Fruit fly (Drosophila melanogaster): ENCODE results near the gene Elp4.
A peak's percentile ranks its signal among the peaks of the same experiment; 100 is the strongest.

Gene Elp4

DNA sequence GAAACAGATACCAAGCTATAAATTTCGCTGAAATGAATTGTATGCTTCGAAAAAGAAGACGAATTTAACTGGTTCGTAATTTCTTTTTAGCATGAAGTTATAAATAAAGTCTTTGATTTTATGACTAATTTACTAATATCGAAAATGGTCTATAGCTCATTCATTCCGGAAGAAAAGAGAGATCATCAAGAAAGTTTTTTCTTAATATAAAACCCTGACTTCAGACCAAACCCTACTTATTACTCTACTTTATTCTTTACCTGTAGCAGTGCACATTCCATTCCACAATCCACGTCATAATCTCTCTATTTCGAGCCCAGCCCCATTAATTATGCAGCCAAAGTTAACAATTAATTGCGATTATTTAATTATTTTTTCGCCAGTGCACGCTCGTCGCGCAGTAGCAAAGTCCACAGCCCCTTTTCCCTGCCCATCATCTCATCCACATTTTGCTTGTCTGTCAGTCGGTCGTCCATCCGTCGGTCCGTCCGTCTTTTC is 30.0 kb upstream of the Elp4 start:
- TF ChIP-seq Hnf4 (GFP tag; optimal IDR thresholded peaks at IDR 0.05) (no peak), fru (GFP tag; optimal IDR thresholded peaks at IDR 0.05) (no peak), Sp1 (GFP tag; optimal IDR thresholded peaks at IDR 0.05) (no peak), N (GFP tag; optimal IDR thresholded peaks at IDR 0.05) (no peak)

DNA sequence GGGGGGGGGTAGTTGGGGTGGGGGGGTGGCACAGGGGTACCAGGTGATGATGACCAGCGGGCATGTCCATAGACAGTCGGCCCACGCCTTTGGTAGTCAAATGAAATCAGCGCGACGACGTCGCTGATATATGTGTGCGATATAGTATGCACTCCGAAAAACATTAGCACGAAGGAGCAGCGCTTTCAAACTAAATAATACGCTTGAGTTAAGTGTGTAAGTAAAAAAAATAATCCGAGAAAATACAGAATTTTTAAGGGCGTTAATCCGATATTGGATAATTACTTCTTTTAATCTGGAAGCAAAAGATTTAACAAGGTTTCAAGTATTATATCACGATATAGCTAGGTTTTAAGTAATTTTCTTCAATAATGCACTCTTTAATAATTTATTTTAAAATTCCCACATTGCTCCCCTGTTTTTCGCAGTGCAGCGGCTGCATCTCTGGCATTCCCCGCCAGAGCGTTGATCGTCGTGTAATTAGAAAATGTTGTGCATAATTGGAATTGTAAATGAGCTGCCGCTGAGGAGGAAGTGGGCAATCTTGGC is 29.1 kb upstream of the Elp4 start:
- TF ChIP-seq OdsH (GFP tag; optimal IDR thresholded peaks at IDR 0.05) (no peak), psq (GFP tag; optimal IDR thresholded peaks at IDR 0.05) (no peak), Myc (optimal IDR thresholded peaks at IDR 0.05) (no peak), tai (GFP tag; optimal IDR thresholded peaks at IDR 0.05) (no peak), GATAd (GFP tag; optimal IDR thresholded peaks at IDR 0.05) (no peak), Hr78 (GFP tag; optimal IDR thresholded peaks at IDR 0.05) (no peak), lola (GFP tag; optimal IDR thresholded peaks at IDR 0.05) (no peak), Sp1 (GFP tag; optimal IDR thresholded peaks at IDR 0.05) (no peak), fru (GFP tag; optimal IDR thresholded peaks at IDR 0.05) (no peak), Dif (GFP tag; optimal IDR thresholded peaks at IDR 0.05; ENCODE audit: partially characterized antibody) (no peak), usp (GFP tag; optimal IDR thresholded peaks at IDR 0.05) (no peak), h (GFP tag; optimal IDR thresholded peaks at IDR 0.05) (no peak), woc (GFP tag; optimal IDR thresholded peaks at IDR 0.05) (no peak), Rel (GFP tag; optimal IDR thresholded peaks at IDR 0.05) (no peak), Rel (tag; optimal IDR thresholded peaks at IDR 0.05) (no peak)

DNA sequence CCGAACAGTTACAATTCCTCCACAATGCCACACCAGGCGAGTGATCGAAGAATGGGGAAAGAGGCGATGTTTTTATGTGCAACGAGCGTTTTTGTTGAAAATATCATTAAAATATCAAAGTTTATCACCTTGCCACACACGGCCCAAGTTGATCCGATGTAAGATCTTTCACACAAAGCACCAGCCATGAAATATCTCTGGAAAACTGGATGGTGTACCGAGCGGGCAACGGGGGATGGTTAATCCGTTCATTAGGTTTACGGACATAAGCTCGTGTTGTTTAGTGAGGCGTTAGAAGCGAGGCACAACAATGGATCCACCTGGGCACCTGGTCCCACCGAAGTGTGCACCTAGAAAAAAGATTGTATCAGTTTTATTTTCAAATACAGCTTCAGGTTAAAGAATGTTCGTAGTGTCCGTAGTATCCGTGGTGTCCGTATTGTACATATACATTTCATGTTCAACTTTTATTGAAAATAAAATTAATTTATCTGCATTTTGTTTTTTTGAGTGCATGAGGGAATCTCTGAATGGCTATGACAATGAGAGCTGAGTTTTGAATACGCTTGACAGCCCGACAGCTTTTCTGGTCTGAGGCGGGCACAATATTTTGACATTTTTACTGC is 27.4 kb upstream of the Elp4 start:
- TF ChIP-seq h (GFP tag; optimal IDR thresholded peaks at IDR 0.05): peak; percentile 15
- TF ChIP-seq rgr (GFP tag; optimal IDR thresholded peaks at IDR 0.05): peak; percentile 13
- TF ChIP-seq Hnf4 (GFP tag; optimal IDR thresholded peaks at IDR 0.05): no peak
- no peak for TF ChIP-seq tai (GFP tag; optimal IDR thresholded peaks at IDR 0.05)
- TF ChIP-seq sv (GFP tag; optimal IDR thresholded peaks at IDR 0.05): peak; percentile 5

DNA sequence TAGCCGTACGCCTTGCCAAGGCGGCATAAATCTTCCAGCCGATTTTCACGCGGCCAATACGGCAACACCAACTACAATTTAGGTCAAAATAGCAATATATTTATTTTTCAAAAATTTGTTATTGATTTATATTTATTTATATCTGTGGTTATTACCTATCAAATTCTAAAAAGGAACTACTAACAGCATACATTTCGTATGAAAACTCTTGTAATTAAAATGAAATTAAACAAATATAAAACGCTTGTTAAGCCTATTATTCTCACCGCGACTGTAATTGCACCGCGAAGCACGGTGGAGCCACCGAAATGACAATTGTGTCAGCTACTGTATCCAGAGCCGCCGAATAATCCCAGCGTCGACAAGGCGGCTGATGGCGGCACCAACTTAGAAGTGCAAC is 24.5 kb upstream of the Elp4 start:
- no peak for TF ChIP-seq dsf (GFP tag; optimal IDR thresholded peaks at IDR 0.05; ENCODE audit: borderline replicate concordance)
- no peak for TF ChIP-seq brk (GFP tag; optimal IDR thresholded peaks at IDR 0.05)
- TF ChIP-seq lola (GFP tag; optimal IDR thresholded peaks at IDR 0.05): no peak
- TF ChIP-seq N (GFP tag; optimal IDR thresholded peaks at IDR 0.05): no peak
- no peak for TF ChIP-seq Dfd (GFP tag; optimal IDR thresholded peaks at IDR 0.05)
- TF ChIP-seq Hnf4 (GFP tag; optimal IDR thresholded peaks at IDR 0.05): no peak
- TF ChIP-seq h (GFP tag; optimal IDR thresholded peaks at IDR 0.05): no peak
- TF ChIP-seq Myc (optimal IDR thresholded peaks at IDR 0.05): no peak
- TF ChIP-seq Jra (GFP tag; optimal IDR thresholded peaks at IDR 0.05): no peak
- TF ChIP-seq CrebA (GFP tag; optimal IDR thresholded peaks at IDR 0.05; ENCODE audit: borderline replicate concordance): no peak
- no peak for TF ChIP-seq Mio (GFP tag; optimal IDR thresholded peaks at IDR 0.05)
- no peak for TF ChIP-seq Hr83 (GFP tag; optimal IDR thresholded peaks at IDR 0.05; ENCODE audit: poor library complexity, severe bottlenecking)
- no peak for TF ChIP-seq OdsH (GFP tag; optimal IDR thresholded peaks at IDR 0.05)
- no peak for TF ChIP-seq Rel (GFP tag; optimal IDR thresholded peaks at IDR 0.05)
- TF ChIP-seq Rel (tag; optimal IDR thresholded peaks at IDR 0.05): no peak
- no peak for TF ChIP-seq sage (GFP tag; optimal IDR thresholded peaks at IDR 0.05)
- TF ChIP-seq CG32264 (GFP tag; optimal IDR thresholded peaks at IDR 0.05): no peak
- TF ChIP-seq Hr78 (GFP tag; optimal IDR thresholded peaks at IDR 0.05): no peak

DNA sequence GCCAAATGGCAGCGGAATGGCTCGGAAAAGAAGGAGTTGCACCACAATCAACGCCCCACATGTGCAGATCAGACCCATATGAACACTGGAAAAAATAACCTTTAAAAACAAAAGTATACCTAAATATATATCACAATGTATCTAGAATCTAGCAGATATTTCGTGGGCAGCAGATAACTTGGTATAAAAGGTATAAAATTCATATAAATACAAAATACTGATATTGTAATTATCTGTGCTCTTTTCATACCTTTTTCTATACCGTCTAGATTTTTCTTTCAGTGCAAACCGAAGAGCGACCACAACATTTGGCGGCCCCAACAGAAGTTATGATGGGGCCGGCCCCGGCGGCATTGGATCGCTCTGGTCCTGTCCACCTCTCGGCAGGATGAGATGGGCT is 22.6 kb upstream of the Elp4 start:
- no peak for TF ChIP-seq Abd-B (GFP tag; optimal IDR thresholded peaks at IDR 0.05)
- TF ChIP-seq Myc (optimal IDR thresholded peaks at IDR 0.05): no peak
- TF ChIP-seq GATAd (GFP tag; optimal IDR thresholded peaks at IDR 0.05): no peak
- peak; percentile 58 for TF ChIP-seq Hnf4 (GFP tag; optimal IDR thresholded peaks at IDR 0.05)
- TF ChIP-seq woc (GFP tag; optimal IDR thresholded peaks at IDR 0.05): peak; percentile 68
- no peak for TF ChIP-seq sv (GFP tag; optimal IDR thresholded peaks at IDR 0.05)
- TF ChIP-seq lola (GFP tag; optimal IDR thresholded peaks at IDR 0.05): no peak
- TF ChIP-seq br (GFP tag; optimal IDR thresholded peaks at IDR 0.05): peak; percentile 72
- no peak for TF ChIP-seq CG32264 (GFP tag; optimal IDR thresholded peaks at IDR 0.05)
- TF ChIP-seq Jra (GFP tag; optimal IDR thresholded peaks at IDR 0.05): peak; percentile 70
- TF ChIP-seq dmrt93B (GFP tag; optimal IDR thresholded peaks at IDR 0.05): peak; percentile 37
- TF ChIP-seq CrebA (GFP tag; optimal IDR thresholded peaks at IDR 0.05; ENCODE audit: borderline replicate concordance): no peak
- peak; percentile 34 for TF ChIP-seq sage (GFP tag; optimal IDR thresholded peaks at IDR 0.05)
- no peak for TF ChIP-seq pan (optimal IDR thresholded peaks at IDR 0.05)
- no peak for TF ChIP-seq Hr83 (GFP tag; optimal IDR thresholded peaks at IDR 0.05; ENCODE audit: poor library complexity, severe bottlenecking)
- TF ChIP-seq Dif (GFP tag; optimal IDR thresholded peaks at IDR 0.05; ENCODE audit: partially characterized antibody): no peak
- TF ChIP-seq h (GFP tag; optimal IDR thresholded peaks at IDR 0.05): peak; percentile 84
- no peak for TF ChIP-seq usp (GFP tag; optimal IDR thresholded peaks at IDR 0.05)
- TF ChIP-seq HLH106 (tag; optimal IDR thresholded peaks at IDR 0.05): peak; percentile 83
- peak; percentile 72 for TF ChIP-seq psq (GFP tag; optimal IDR thresholded peaks at IDR 0.05)
- no peak for TF ChIP-seq Dfd (GFP tag; optimal IDR thresholded peaks at IDR 0.05)
- TF ChIP-seq Hr78 (GFP tag; optimal IDR thresholded peaks at IDR 0.05): no peak
- TF ChIP-seq Sp1 (GFP tag; optimal IDR thresholded peaks at IDR 0.05): peak; percentile 88
- TF ChIP-seq brk (GFP tag; optimal IDR thresholded peaks at IDR 0.05): peak; percentile 72
- TF ChIP-seq fru (GFP tag; optimal IDR thresholded peaks at IDR 0.05): peak; percentile 87
- TF ChIP-seq dl (GFP tag; optimal IDR thresholded peaks at IDR 0.05; ENCODE audit: insufficient read depth in 1 of 2, partially characterized antibody in 2 of 2): no peak
- peak in 1 of 2 experiments; percentile 81 for TF ChIP-seq foxo (GFP tag; optimal IDR thresholded peaks at IDR 0.05)
- TF ChIP-seq OdsH (GFP tag; optimal IDR thresholded peaks at IDR 0.05): peak; percentile 80
- TF ChIP-seq rgr (GFP tag; optimal IDR thresholded peaks at IDR 0.05): peak; percentile 76
- peak; percentile 80 for TF ChIP-seq ey (GFP tag; optimal IDR thresholded peaks at IDR 0.05)
- no peak for TF ChIP-seq Mio (GFP tag; optimal IDR thresholded peaks at IDR 0.05)
- TF ChIP-seq N (GFP tag; optimal IDR thresholded peaks at IDR 0.05): no peak
- TF ChIP-seq tai (GFP tag; optimal IDR thresholded peaks at IDR 0.05): peak; percentile 37
